Worm (Caenorhabditis elegans) whole organism, late embryonic: ENCODE measurements around the gene C18H9.1.

ENCODE experiments used
- C08G9.2 ChIP-seq: sonication (generic microtip); optimal IDR thresholded peaks from 2 replicates; lab custom pipeline; 2016; ENCODE audit warnings: mild to moderate bottlenecking, missing genetic modification characterization, moderate library complexity, missing compliant biosample characterization
- C38D4.7 ChIP-seq: fragments of 200-800 bp; sonication (Bioruptor generic); optimal IDR thresholded peaks from 2 replicates; lab custom pipeline; 2018; ENCODE audit warnings: mild to moderate bottlenecking, missing genetic modification characterization, moderate library complexity, missing compliant biosample characterization
- F13H6.1 ChIP-seq: sonication (generic microtip); optimal IDR thresholded peaks from 2 replicates; lab custom pipeline; 2016; ENCODE audit warnings: missing genetic modification characterization, missing compliant biosample characterization
- K02D7.2 ChIP-seq: sonication (generic microtip); optimal IDR thresholded peaks from 2 replicates; lab custom pipeline; 2017; ENCODE audit warnings: mild to moderate bottlenecking, missing genetic modification characterization, missing compliant biosample characterization
- K09A11.1 ChIP-seq: sonication (generic microtip); optimal IDR thresholded peaks from 2 replicates; lab custom pipeline; 2017; ENCODE audit warnings: antibody characterized with exemption, mild to moderate bottlenecking, missing genetic modification characterization, missing compliant biosample characterization; ENCODE audit not compliant: insufficient read depth
- Y22D7AL.16 ChIP-seq: sonication (generic microtip); optimal IDR thresholded peaks from 2 replicates; lab custom pipeline; 2016; ENCODE audit warnings: missing genetic modification characterization, missing compliant biosample characterization
- ahr-1 ChIP-seq: sonication (generic microtip); optimal IDR thresholded peaks from 2 replicates; lab custom pipeline; 2016; ENCODE audit warnings: missing genetic modification characterization, missing compliant biosample characterization
- ama-1 ChIP-seq: fragments of 150-350 bp; optimal IDR thresholded peaks from 2 replicates; lab custom pipeline; 2014
- ceh-19 ChIP-seq: fragments of 200-800 bp; sonication (Bioruptor generic); optimal IDR thresholded peaks from 2 replicates; lab custom pipeline; 2018; ENCODE audit warnings: mild to moderate bottlenecking, missing genetic modification characterization, missing compliant biosample characterization
- ceh-2 ChIP-seq: sonication (generic microtip); optimal IDR thresholded peaks from 2 replicates; lab custom pipeline; 2016; ENCODE audit warnings: missing genotype, missing genetic modification characterization, missing compliant biosample characterization
- ceh-24 ChIP-seq: sonication (generic microtip); optimal IDR thresholded peaks from 2 replicates; lab custom pipeline; 2016; ENCODE audit warnings: mild to moderate bottlenecking, missing genetic modification characterization, missing compliant biosample characterization
- ceh-30 ChIP-seq: fragments of 150-350 bp; optimal IDR thresholded peaks from 2 replicates; lab custom pipeline; 2014; ENCODE audit warnings: missing biosample characterization, missing genetic modification characterization
- ceh-31 ChIP-seq: sonication (generic microtip); optimal IDR thresholded peaks from 2 replicates; lab custom pipeline; 2016; ENCODE audit warnings: missing genetic modification characterization, missing compliant biosample characterization
- ceh-34 ChIP-seq: sonication (generic microtip); optimal IDR thresholded peaks from 2 replicates; lab custom pipeline; 2016; ENCODE audit warnings: mild to moderate bottlenecking, missing genetic modification characterization, missing compliant biosample characterization
- dve-1 ChIP-seq: sonication (generic microtip); optimal IDR thresholded peaks from 2 replicates; lab custom pipeline; 2017; ENCODE audit warnings: antibody characterized with exemption, mild to moderate bottlenecking, missing genetic modification characterization, missing compliant biosample characterization
- elt-2 ChIP-seq: sonication (generic microtip); optimal IDR thresholded peaks from 2 replicates; lab custom pipeline; 2016; ENCODE audit warnings: missing genetic modification reagents, missing genetic modification characterization, missing compliant biosample characterization
- elt-4 ChIP-seq: sonication (generic microtip); optimal IDR thresholded peaks from 2 replicates; lab custom pipeline; 2016; ENCODE audit warnings: missing genetic modification characterization, missing compliant biosample characterization
- ets-4 ChIP-seq: sonication (generic microtip); optimal IDR thresholded peaks from 2 replicates; lab custom pipeline; 2016; ENCODE audit warnings: missing genetic modification characterization, missing compliant biosample characterization
- eyg-1 ChIP-seq: sonication (generic microtip); optimal IDR thresholded peaks from 2 replicates; lab custom pipeline; 2016; ENCODE audit warnings: missing genotype, missing genetic modification characterization, missing compliant biosample characterization
- fax-1 ChIP-seq: sonication (generic microtip); optimal IDR thresholded peaks from 2 replicates; lab custom pipeline; 2016; ENCODE audit warnings: missing genotype, missing genetic modification characterization, missing compliant biosample characterization
- fkh-10 ChIP-seq: fragments of 150-350 bp; optimal IDR thresholded peaks from 2 replicates; lab custom pipeline; 2014; ENCODE audit warnings: missing biosample characterization, missing genetic modification reagents, missing genetic modification characterization
- fkh-6 ChIP-seq: sonication (generic microtip); optimal IDR thresholded peaks from 2 replicates; lab custom pipeline; 2016; ENCODE audit warnings: missing genetic modification characterization, missing compliant biosample characterization
- gmeb-2 ChIP-seq: sonication (generic microtip); optimal IDR thresholded peaks from 2 replicates; lab custom pipeline; 2016; ENCODE audit warnings: missing genetic modification characterization, inconsistent platforms, missing compliant biosample characterization
- hlh-15 ChIP-seq: sonication (generic microtip); optimal IDR thresholded peaks from 2 replicates; lab custom pipeline; 2016; ENCODE audit warnings: missing genetic modification characterization, missing compliant biosample characterization
- hlh-30 ChIP-seq: sonication (generic microtip); optimal IDR thresholded peaks from 2 replicates; lab custom pipeline; 2017; ENCODE audit warnings: antibody characterized with exemption, missing genetic modification characterization, missing compliant biosample characterization; ENCODE audit not compliant: insufficient read depth
- lim-6 ChIP-seq: sonication (generic microtip); optimal IDR thresholded peaks from 2 replicates; lab custom pipeline; 2016; ENCODE audit warnings: missing genetic modification characterization, missing compliant biosample characterization
- madf-2 ChIP-seq: sonication (generic microtip); optimal IDR thresholded peaks from 2 replicates; lab custom pipeline; 2017; ENCODE audit warnings: missing genetic modification characterization, missing compliant biosample characterization
- mec-3 ChIP-seq: sonication (generic microtip); optimal IDR thresholded peaks from 2 replicates; lab custom pipeline; 2016; ENCODE audit warnings: borderline replicate concordance, missing genetic modification characterization, missing compliant biosample characterization
- nfya-1 ChIP-seq: sonication (generic microtip); optimal IDR thresholded peaks from 2 replicates; lab custom pipeline; 2017; ENCODE audit warnings: missing genetic modification characterization, mild to moderate bottlenecking, missing compliant biosample characterization, antibody characterized with exemption, moderate library complexity
- nhr-232 ChIP-seq: sonication (generic microtip); optimal IDR thresholded peaks from 2 replicates; lab custom pipeline; 2016; ENCODE audit warnings: missing genetic modification characterization, missing compliant biosample characterization
- odd-2 ChIP-seq: sonication (generic microtip); optimal IDR thresholded peaks from 2 replicates; lab custom pipeline; 2017; ENCODE audit warnings: antibody characterized with exemption, mild to moderate bottlenecking, missing genetic modification characterization, missing compliant biosample characterization
- pax-1 ChIP-seq: fragments of 150-350 bp; optimal IDR thresholded peaks from 2 replicates; lab custom pipeline; 2014; ENCODE audit warnings: missing biosample characterization, missing genetic modification characterization
- pha-2 ChIP-seq: sonication (generic microtip); optimal IDR thresholded peaks from 2 replicates; lab custom pipeline; 2017; ENCODE audit warnings: mild to moderate bottlenecking, missing genetic modification characterization, missing compliant biosample characterization
- pqm-1 ChIP-seq: sonication (generic microtip); optimal IDR thresholded peaks from 2 replicates; lab custom pipeline; 2016; ENCODE audit warnings: missing genetic modification characterization, missing compliant biosample characterization
- ref-2 ChIP-seq: sonication (generic microtip); optimal IDR thresholded peaks from 2 replicates; lab custom pipeline; 2016; ENCODE audit warnings: missing genetic modification characterization, missing compliant biosample characterization
- sdc-2 ChIP-seq: sonication (generic microtip); optimal IDR thresholded peaks from 2 replicates; lab custom pipeline; 2016; ENCODE audit warnings: missing genotype, missing genetic modification characterization, missing compliant biosample characterization
- sox-4 ChIP-seq: sonication (generic microtip); optimal IDR thresholded peaks from 2 replicates; lab custom pipeline; 2017; ENCODE audit warnings: mild to moderate bottlenecking, missing genetic modification characterization, inconsistent platforms, missing compliant biosample characterization
- tbx-2 ChIP-seq: sonication (generic microtip); optimal IDR thresholded peaks from 2 replicates; lab custom pipeline; 2016; ENCODE audit warnings: missing genetic modification characterization, missing compliant biosample characterization
- tbx-7 ChIP-seq: sonication (generic microtip); optimal IDR thresholded peaks from 2 replicates; lab custom pipeline; 2016; ENCODE audit warnings: missing genotype, missing genetic modification characterization, missing compliant biosample characterization
- ttx-3 ChIP-seq: sonication (generic microtip); optimal IDR thresholded peaks from 2 replicates; lab custom pipeline; 2016; ENCODE audit warnings: missing genetic modification reagents, missing genetic modification characterization, missing compliant biosample characterization
- unc-3 ChIP-seq, 2 experiments: fragments of 200-800 bp in 1 of 2; sonication (Bioruptor generic) in 1 of 2; sonication (generic microtip) in 1 of 2; conservative IDR thresholded peaks in 1 of 2; optimal IDR thresholded peaks in 1 of 2; 2 replicates each; pipeline versions ENCODE4 v1.3.6 to Lab custom; 2016 to 2022; ENCODE audit warnings: missing compliant biosample characterization in 2 of 2, missing genetic modification characterization in 2 of 2, missing genetic modification reagents in 1 of 2
- unc-42 ChIP-seq: sonication (generic microtip); optimal IDR thresholded peaks from 2 replicates; lab custom pipeline; 2016; ENCODE audit warnings: missing genotype, missing genetic modification characterization, missing compliant biosample characterization
- zip-5 ChIP-seq: sonication (generic microtip); optimal IDR thresholded peaks from 2 replicates; lab custom pipeline; 2016; ENCODE audit warnings: missing genetic modification characterization, missing compliant biosample characterization

The C18H9.1 gene

DNA sequence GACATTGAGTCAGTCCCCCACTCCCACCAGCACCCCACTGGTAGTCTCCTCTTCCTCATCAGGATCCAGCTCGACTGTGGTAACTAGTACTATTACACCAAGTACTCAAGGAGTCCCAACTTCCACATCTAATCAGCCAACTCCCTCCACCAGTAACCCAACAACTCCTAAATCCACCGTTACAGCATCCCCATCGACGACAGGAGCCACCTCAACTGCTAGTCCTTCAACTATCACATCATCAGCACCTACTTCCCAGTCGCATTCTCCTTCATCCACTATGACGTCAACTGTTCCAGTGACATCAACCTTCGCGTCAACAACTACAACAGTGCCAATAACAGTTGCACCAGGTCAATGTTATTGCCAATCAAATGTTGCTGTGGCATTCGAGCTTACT, 30.4 kb upstream of the C18H9.1 start:
- TF ChIP-seq ama-1 (lab: Kevin White, UChicago) (no peak), gmeb-2 (tag; lab: Kevin White, UChicago) (no peak), sdc-2 (tag; lab: Kevin White, UChicago) (no peak), ref-2 (tag; lab: Kevin White, UChicago) (no peak), madf-2 (tag; lab: Kevin White, UChicago) (no peak), hlh-30 (tag; lab: Kevin White, UChicago) (no peak), nhr-232 (tag; lab: Kevin White, UChicago) (no peak), fax-1 (tag; lab: Kevin White, UChicago) (no peak), ceh-2 (tag; lab: Kevin White, UChicago) (no peak)

DNA sequence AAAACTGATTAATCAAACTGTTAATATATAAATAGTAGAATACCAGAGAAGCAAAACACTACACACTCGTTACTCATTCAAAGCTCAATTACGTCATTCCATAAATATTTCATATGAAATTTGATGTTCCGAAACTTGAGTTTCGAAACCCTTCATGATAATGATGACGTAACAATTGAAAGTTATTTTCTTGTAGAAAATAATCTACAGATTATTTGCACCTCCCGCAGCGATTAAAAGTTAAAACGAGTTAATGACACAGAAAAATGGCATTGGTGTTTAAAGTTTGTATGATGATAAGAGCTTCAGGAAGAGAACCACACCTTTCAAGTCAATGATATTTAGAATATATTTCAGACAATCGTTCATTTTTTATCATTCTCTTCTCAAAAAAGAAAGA, 25.0 kb upstream of the C18H9.1 start, which contains the start of gene H43E16.1:
TSS of gene H43E16.1 (plus strand) at position 375 of the 400 bp plus-strand sequence.
- TF ChIP-seq K09A11.1, result no peak
- TF ChIP-seq C08G9.2 (tag; lab: Kevin White, UChicago), result no peak
- no peak for TF ChIP-seq ceh-31 (tag; lab: Kevin White, UChicago)
- TF ChIP-seq eyg-1 (tag; lab: Kevin White, UChicago), result no peak
- no peak for TF ChIP-seq madf-2 (tag; lab: Kevin White, UChicago)
- no peak for TF ChIP-seq fkh-10
- no peak for TF ChIP-seq tbx-2 (tag; lab: Kevin White, UChicago)
- TF ChIP-seq fkh-6 (tag; lab: Kevin White, UChicago), result no peak
- no peak for TF ChIP-seq C38D4.7 (GFP tag; lab: Kevin White, UChicago)
- TF ChIP-seq pqm-1, result no peak
- no peak for TF ChIP-seq ahr-1 (tag; lab: Kevin White, UChicago)
- no peak for TF ChIP-seq ets-4 (tag; lab: Kevin White, UChicago)
- TF ChIP-seq ceh-2 (tag; lab: Kevin White, UChicago), result no peak
- no peak for TF ChIP-seq tbx-7 (tag; lab: Kevin White, UChicago)
- no peak for TF ChIP-seq unc-42 (tag; lab: Kevin White, UChicago)
- no peak for TF ChIP-seq ceh-30 (tag; lab: Kevin White, UChicago)
- no peak for TF ChIP-seq zip-5 (tag; lab: Kevin White, UChicago)
- TF ChIP-seq ceh-34, result no peak
- TF ChIP-seq, all 69 proteins: peak for 0

DNA sequence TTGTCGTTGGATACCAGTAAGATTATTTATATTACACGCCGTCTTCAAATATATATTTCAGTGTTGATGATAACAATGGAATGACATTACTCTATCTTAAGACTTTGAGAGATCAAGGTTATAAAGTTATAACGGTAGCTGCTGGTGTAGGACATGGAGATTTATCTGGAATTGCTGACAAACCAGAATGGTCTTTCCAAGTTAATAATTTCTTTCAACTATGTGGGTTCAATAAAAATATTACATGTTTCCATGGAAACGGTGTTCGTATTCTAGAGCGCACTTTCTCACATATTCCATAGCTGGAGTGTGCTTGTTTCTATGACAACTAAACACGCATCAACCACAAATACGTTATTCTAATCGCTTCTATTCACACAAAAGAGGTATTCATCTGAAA, 19.2 kb upstream of the C18H9.1 start, which contains the start of gene ift-74:
TSS of gene ift-74 (plus strand) at position 301 of the 400 bp plus-strand sequence.
- no peak for TF ChIP-seq lim-6 (tag; lab: Kevin White, UChicago)
- TF ChIP-seq elt-2 (tag; lab: Kevin White, UChicago), result no peak
- TF ChIP-seq hlh-30 (tag; lab: Kevin White, UChicago), result no peak
- TF ChIP-seq ceh-24, result no peak
- TF ChIP-seq C08G9.2 (tag; lab: Kevin White, UChicago), result no peak
- no peak for TF ChIP-seq ref-2 (tag; lab: Kevin White, UChicago)
- no peak for TF ChIP-seq zip-5 (tag; lab: Kevin White, UChicago)
- no peak for TF ChIP-seq fkh-6 (tag; lab: Kevin White, UChicago)
- TF ChIP-seq K02D7.2 (tag; lab: Kevin White, UChicago), result no peak
- no peak for TF ChIP-seq pha-2 (tag; lab: Kevin White, UChicago)
- TF ChIP-seq pqm-1, result no peak
- no peak for TF ChIP-seq sox-4 (tag; lab: Kevin White, UChicago)
- no peak for TF ChIP-seq ceh-34
- no peak for TF ChIP-seq mec-3 (tag; lab: Kevin White, UChicago)
- TF ChIP-seq eyg-1 (tag; lab: Kevin White, UChicago), result no peak
- TF ChIP-seq nhr-232 (tag; lab: Kevin White, UChicago), result no peak
- no peak for TF ChIP-seq ceh-19 (GFP tag; lab: Kevin White, UChicago)
- TF ChIP-seq odd-2 (tag; lab: Kevin White, UChicago), result no peak
- TF ChIP-seq dve-1, result no peak

DNA sequence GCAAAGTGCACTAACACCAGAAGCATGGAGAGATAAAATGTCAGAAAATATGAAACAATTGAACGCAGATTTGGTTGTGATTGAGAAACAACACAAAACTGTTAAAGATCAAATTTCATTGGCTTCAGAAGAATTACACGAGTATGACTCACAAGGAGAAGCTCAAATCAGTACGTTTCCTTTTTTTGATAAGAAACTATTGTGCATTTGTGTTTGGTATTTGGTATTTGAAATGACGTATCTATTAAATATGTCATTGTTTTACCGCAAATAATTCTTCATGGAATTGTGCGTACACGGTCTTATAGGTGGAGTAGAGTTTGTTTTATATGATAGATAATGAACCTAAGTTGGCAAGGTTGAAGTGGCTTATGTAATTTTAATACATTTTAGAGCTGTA, 17.4 kb upstream of the C18H9.1 start:
- TF ChIP-seq F13H6.1 (tag; lab: Kevin White, UChicago), result no peak
- no peak for TF ChIP-seq fkh-6 (tag; lab: Kevin White, UChicago)
- TF ChIP-seq elt-4, result no peak
- TF ChIP-seq zip-5 (tag; lab: Kevin White, UChicago), result no peak
- no peak for TF ChIP-seq ahr-1 (tag; lab: Kevin White, UChicago)
- no peak for TF ChIP-seq pax-1 (tag; lab: Kevin White, UChicago)
- TF ChIP-seq unc-3 (GFP tag; conservative IDR thresholded peaks at IDR 0.05; lab: Robert Waterston, UW), result no peak
- TF ChIP-seq unc-3 (tag; optimal IDR thresholded peaks at IDR 0.05; lab: Kevin White, UChicago), result no peak
- no peak for TF ChIP-seq ttx-3 (tag; lab: Kevin White, UChicago)
- no peak for TF ChIP-seq hlh-15 (tag; lab: Kevin White, UChicago)
- TF ChIP-seq ceh-24, result no peak
- no peak for TF ChIP-seq ceh-31 (tag; lab: Kevin White, UChicago)
- no peak for TF ChIP-seq dve-1
- no peak for TF ChIP-seq Y22D7AL.16
- no peak for TF ChIP-seq odd-2 (tag; lab: Kevin White, UChicago)
- no peak for TF ChIP-seq nfya-1
- no peak for TF ChIP-seq ceh-19 (GFP tag; lab: Kevin White, UChicago)
- TF ChIP-seq ama-1 (lab: Kevin White, UChicago), result no peak
